Worm (Caenorhabditis elegans): ENCODE results near the gene cash-1.

ce11 chrV:10352928-10353427, 9.1 kb upstream of the cash-1 start, which contains the start of gene nol-56:
- TF ChIP-seq egl-27 (tag; optimal IDR thresholded peaks at IDR 0.05) (no peak), ZK546.5 (tag; optimal IDR thresholded peaks at IDR 0.05) (peak; percentile 41), blmp-1 (tag; optimal IDR thresholded peaks at IDR 0.05; ENCODE audit: insufficient read depth) (peak; percentile 26)

All from whole organism, L2 larva.